Worm (Caenorhabditis elegans) whole organism, young adult: ENCODE data around the gene cpar-1.

Experiments
- B0336.3 ChIP-seq: fragments of 200-800 bp; sonication (Bioruptor generic); IDR thresholded peaks from 2 replicates; pipeline ENCODE4 v1.3.6; 2022; ENCODE audit warnings: missing genetic modification characterization, missing compliant biosample characterization
- C17E4.6 ChIP-seq: fragments of 200-800 bp; sonication (Bioruptor generic); IDR thresholded peaks from 2 replicates; pipeline ENCODE4 v1.3.6; 2022; ENCODE audit warnings: missing genetic modification reagents, missing genetic modification characterization, missing compliant biosample characterization
- D2030.7 ChIP-seq: fragments of 200-800 bp; sonication (Bioruptor generic); IDR thresholded peaks from 2 replicates; pipeline ENCODE4 v1.3.6; 2022; ENCODE audit warnings: missing genetic modification reagents, missing genetic modification characterization, missing compliant biosample characterization
- F57C9.4 ChIP-seq: sonication (generic microtip); optimal IDR thresholded peaks from 2 replicates; lab custom pipeline; 2017; ENCODE audit warnings: mild to moderate bottlenecking, missing genetic modification characterization, missing compliant biosample characterization
- K11D2.4 ChIP-seq: fragments of 200-800 bp; sonication (Bioruptor generic); IDR thresholded peaks from 2 replicates; pipeline ENCODE4 v1.3.6; 2022; ENCODE audit warnings: missing genetic modification reagents, missing genetic modification characterization, missing compliant biosample characterization
- Y67H2A.10 ChIP-seq: fragments of 200-800 bp; sonication (Bioruptor generic); conservative IDR thresholded peaks from 2 replicates; pipeline ENCODE4 v1.3.6; 2022; ENCODE audit warnings: missing genetic modification reagents, missing genetic modification characterization, missing compliant biosample characterization
- Y95B8A.8 ChIP-seq: fragments of 200-800 bp; sonication (Bioruptor generic); IDR thresholded peaks from 2 replicates; pipeline ENCODE4 v1.3.6; 2022; ENCODE audit warnings: missing genetic modification reagents, missing genetic modification characterization, missing compliant biosample characterization
- ZK185.1 ChIP-seq: sonication (generic microtip); optimal IDR thresholded peaks from 2 replicates; lab custom pipeline; 2016; ENCODE audit warnings: mild to moderate bottlenecking, missing genetic modification characterization, missing compliant biosample characterization; ENCODE audit not compliant: poor library complexity, severe bottlenecking
- aptf-2 ChIP-seq: fragments of 200-800 bp; sonication (Bioruptor generic); conservative IDR thresholded peaks from 2 replicates; pipeline ENCODE4 v1.3.6; 2022; ENCODE audit warnings: missing genetic modification reagents, missing genetic modification characterization, missing compliant biosample characterization
- aptf-3 ChIP-seq: fragments of 200-800 bp; sonication (Bioruptor generic); IDR thresholded peaks from 2 replicates; pipeline ENCODE4 v1.3.6; 2022; ENCODE audit warnings: missing genetic modification characterization, missing compliant biosample characterization
- attf-5 ChIP-seq: fragments of 200-800 bp; sonication (Bioruptor generic); optimal IDR thresholded peaks from 2 replicates; lab custom pipeline; 2018; ENCODE audit warnings: mild to moderate bottlenecking, missing genetic modification characterization, missing compliant biosample characterization
- bed-2 ChIP-seq: fragments of 200-800 bp; sonication (Bioruptor generic); IDR thresholded peaks from 2 replicates; pipeline ENCODE4 v1.3.6; 2022; ENCODE audit warnings: missing genetic modification reagents, missing genetic modification characterization, missing compliant biosample characterization
- ccch-3 ChIP-seq: fragments of 200-800 bp; sonication (Bioruptor generic); optimal IDR thresholded peaks from 2 replicates; lab custom pipeline; 2018; ENCODE audit warnings: mild to moderate bottlenecking, missing genetic modification characterization, missing compliant biosample characterization
- cebp-1 ChIP-seq, 2 experiments: fragments of 200-800 bp in 1 of 2; sonication (Bioruptor generic) in 1 of 2; sonication (generic microtip) in 1 of 2; IDR thresholded peaks in 1 of 2; optimal IDR thresholded peaks in 1 of 2; 2 replicates each; pipeline versions ENCODE4 v1.3.6 to Lab custom; 2017 to 2022; ENCODE audit warnings: missing compliant biosample characterization in 2 of 2, missing genetic modification characterization in 2 of 2, mild to moderate bottlenecking in 1 of 2, missing genetic modification reagents in 1 of 2, moderate library complexity in 1 of 2
- ceh-100 ChIP-seq: fragments of 200-800 bp; sonication (Bioruptor generic); IDR thresholded peaks from 2 replicates; pipeline ENCODE4 v1.3.6; 2022; ENCODE audit warnings: missing genetic modification reagents, missing genetic modification characterization, missing compliant biosample characterization
- ceh-27 ChIP-seq: fragments of 200-800 bp; sonication (Bioruptor generic); optimal IDR thresholded peaks from 2 replicates; lab custom pipeline; 2018; ENCODE audit warnings: mild to moderate bottlenecking, missing genetic modification characterization, moderate library complexity, missing compliant biosample characterization
- ceh-40 ChIP-seq: fragments of 200-800 bp; sonication (Bioruptor generic); IDR thresholded peaks from 2 replicates; pipeline ENCODE4 v1.3.6; 2022; ENCODE audit warnings: missing genetic modification characterization, missing compliant biosample characterization
- ceh-79 ChIP-seq: sonication (generic microtip); optimal IDR thresholded peaks from 2 replicates; lab custom pipeline; 2017; ENCODE audit warnings: mild to moderate bottlenecking, missing genetic modification characterization, missing compliant biosample characterization
- die-1 ChIP-seq: sonication (generic microtip); optimal IDR thresholded peaks from 2 replicates; lab custom pipeline; 2016; ENCODE audit warnings: missing genotype, mild to moderate bottlenecking, missing genetic modification characterization, missing compliant biosample characterization
- dox-1 ChIP-seq: fragments of 200-800 bp; sonication (Bioruptor generic); IDR thresholded peaks from 2 replicates; pipeline ENCODE4 v1.3.6; 2022; ENCODE audit warnings: missing genetic modification reagents, missing genetic modification characterization, missing compliant biosample characterization
- efl-1 ChIP-seq: fragments of 150-350 bp; optimal IDR thresholded peaks from 2 replicates; lab custom pipeline; 2014; ENCODE audit warnings: missing biosample characterization, missing genetic modification reagents, missing genetic modification characterization
- egl-44 ChIP-seq: fragments of 200-800 bp; sonication (Bioruptor generic); IDR thresholded peaks from 2 replicates; pipeline ENCODE4 v1.3.6; 2022; ENCODE audit warnings: missing genetic modification reagents, missing genetic modification characterization, missing compliant biosample characterization
- egrh-3 ChIP-seq: fragments of 200-800 bp; sonication (Bioruptor generic); IDR thresholded peaks from 2 replicates; pipeline ENCODE4 v1.3.6; 2022; ENCODE audit warnings: missing genetic modification reagents, missing genetic modification characterization, missing compliant biosample characterization
- ets-4 ChIP-seq: fragments of 200-800 bp; sonication (Bioruptor generic); optimal IDR thresholded peaks from 2 replicates; lab custom pipeline; 2018; ENCODE audit warnings: mild to moderate bottlenecking, missing genetic modification characterization, missing compliant biosample characterization
- gei-17 ChIP-seq: fragments of 200-800 bp; sonication (Bioruptor generic); optimal IDR thresholded peaks from 2 replicates; lab custom pipeline; 2018; ENCODE audit warnings: mild to moderate bottlenecking, missing genetic modification characterization, missing compliant biosample characterization
- hlh-26 ChIP-seq: fragments of 200-800 bp; sonication (Bioruptor generic); conservative IDR thresholded peaks from 2 replicates; pipeline ENCODE4 v1.3.6; 2022; ENCODE audit warnings: missing genetic modification reagents, missing genetic modification characterization, missing compliant biosample characterization
- hmg-20 ChIP-seq: fragments of 200-800 bp; sonication (Bioruptor generic); IDR thresholded peaks from 2 replicates; pipeline ENCODE4 v1.3.6; 2022; ENCODE audit warnings: missing genetic modification reagents, missing genetic modification characterization, missing compliant biosample characterization
- let-607 ChIP-seq, 2 experiments: fragments of 200-800 bp in 1 of 2; sonication (Bioruptor generic) in 1 of 2; sonication (generic microtip) in 1 of 2; optimal IDR thresholded peaks; 2 replicates each; lab custom pipeline; 2016 to 2018; ENCODE audit warnings: mild to moderate bottlenecking in 2 of 2, missing compliant biosample characterization in 2 of 2, missing genetic modification characterization in 2 of 2, moderate library complexity in 2 of 2, missing genotype in 1 of 2
- lir-1 ChIP-seq: fragments of 200-800 bp; sonication (Bioruptor generic); conservative IDR thresholded peaks from 2 replicates; pipeline ENCODE4 v1.3.6; 2022; ENCODE audit warnings: missing genetic modification reagents, missing genetic modification characterization, missing compliant biosample characterization
- madf-3 ChIP-seq: fragments of 200-800 bp; sonication (Bioruptor generic); IDR thresholded peaks from 2 replicates; pipeline ENCODE4 v1.3.6; 2022; ENCODE audit warnings: missing genetic modification reagents, missing genetic modification characterization, missing compliant biosample characterization
- madf-6 ChIP-seq: fragments of 200-800 bp; sonication (Bioruptor generic); IDR thresholded peaks from 2 replicates; pipeline ENCODE4 v1.3.6; 2022; ENCODE audit warnings: missing genetic modification reagents, missing genetic modification characterization, missing compliant biosample characterization
- madf-8 ChIP-seq: fragments of 200-800 bp; sonication (Bioruptor generic); conservative IDR thresholded peaks from 2 replicates; pipeline ENCODE4 v1.3.6; 2022; ENCODE audit warnings: missing genetic modification reagents, missing genetic modification characterization, missing compliant biosample characterization
- nfya-2 ChIP-seq: fragments of 200-800 bp; sonication (Bioruptor generic); IDR thresholded peaks from 2 replicates; pipeline ENCODE4 v1.3.6; 2022; ENCODE audit warnings: missing genetic modification reagents, missing genetic modification characterization, missing compliant biosample characterization
- nhr-90 ChIP-seq: sonication (generic microtip); optimal IDR thresholded peaks from 2 replicates; lab custom pipeline; 2016; ENCODE audit warnings: missing genotype, mild to moderate bottlenecking, missing genetic modification characterization, missing compliant biosample characterization
- sea-2 ChIP-seq: fragments of 200-800 bp; sonication (Bioruptor generic); IDR thresholded peaks from 2 replicates; pipeline ENCODE4 v1.3.6; 2022; ENCODE audit warnings: missing genetic modification characterization, missing compliant biosample characterization
- snpc-1.1 ChIP-seq: sonication (generic microtip); optimal IDR thresholded peaks from 2 replicates; lab custom pipeline; 2017; ENCODE audit warnings: missing genetic modification characterization, mild to moderate bottlenecking, missing compliant biosample characterization, antibody characterized with exemption, moderate library complexity, missing genotype, missing genetic modification reagents; ENCODE audit not compliant: insufficient read depth
- snpc-1.3 ChIP-seq: sonication (generic microtip); optimal IDR thresholded peaks from 2 replicates; lab custom pipeline; 2017; ENCODE audit warnings: missing genetic modification characterization, mild to moderate bottlenecking, missing compliant biosample characterization, antibody characterized with exemption, moderate library complexity, missing genotype, missing genetic modification reagents; ENCODE audit not compliant: insufficient read depth
- tbp1 ChIP-seq: fragments of 200-800 bp; sonication (Bioruptor generic); optimal IDR thresholded peaks from 2 replicates; lab custom pipeline; 2018; ENCODE audit warnings: mild to moderate bottlenecking, missing genetic modification characterization, missing compliant biosample characterization
- tbx-9 ChIP-seq: sonication (generic microtip); optimal IDR thresholded peaks from 2 replicates; lab custom pipeline; 2016; ENCODE audit warnings: borderline replicate concordance, missing genetic modification characterization, inconsistent platforms, missing compliant biosample characterization
- unc-130 ChIP-seq: sonication (generic microtip); optimal IDR thresholded peaks from 2 replicates; lab custom pipeline; 2016; ENCODE audit warnings: missing genetic modification reagents, missing genetic modification characterization, missing compliant biosample characterization
- unc-62 ChIP-seq: fragments of 150-350 bp; optimal IDR thresholded peaks from 2 replicates; lab custom pipeline; 2014; ENCODE audit warnings: missing biosample characterization, missing genetic modification reagents, missing genetic modification characterization
- ztf-18 ChIP-seq: sonication (generic microtip); optimal IDR thresholded peaks from 2 replicates; lab custom pipeline; 2016; ENCODE audit warnings: missing genotype, mild to moderate bottlenecking, missing genetic modification characterization, missing compliant biosample characterization
- ztf-28 ChIP-seq: fragments of 200-800 bp; sonication (Bioruptor generic); IDR thresholded peaks from 2 replicates; pipeline ENCODE4 v1.3.6; 2022; ENCODE audit warnings: missing genetic modification reagents, missing genetic modification characterization, missing compliant biosample characterization

cpar-1 gene

ce11 chrIII:9393114-9393780 is 40.6 kb upstream of the cpar-1 start, which contains the start of the genes gpr-2 and rgr-1 (continued):
- peak; percentile 98 for TF ChIP-seq madf-6 (GFP tag; lab: Robert Waterston, UW)
- peak; percentile 98 for TF ChIP-seq efl-1 (GFP tag; lab: Kevin White, UChicago)
- no peak for TF ChIP-seq die-1
- TF ChIP-seq snpc-1.1 (tag; lab: Kevin White, UChicago) = peak; percentile 80
- TF ChIP-seq B0336.3 (GFP tag; lab: Robert Waterston, UW) = peak; percentile 56; the same call in 1 of the 2 replicates
- 0 out of 2 replicates have a peak, but pooled peaks have one; percentile 37 for TF ChIP-seq Y67H2A.10 (GFP tag; lab: Robert Waterston, UW)
- no peak for TF ChIP-seq hmg-20 (GFP tag; lab: Robert Waterston, UW)
- no peak for TF ChIP-seq tbx-9
- TF ChIP-seq ets-4 (GFP tag; lab: Kevin White, UChicago) = no peak
- TF ChIP-seq nfya-2 (GFP tag; lab: Robert Waterston, UW) = no peak
- TF ChIP-seq lir-1 (GFP tag; lab: Robert Waterston, UW) = peak; percentile 40; the same call in 1 of the 2 replicates
- TF ChIP-seq egrh-3 (GFP tag; lab: Robert Waterston, UW) = no peak

DNA sequence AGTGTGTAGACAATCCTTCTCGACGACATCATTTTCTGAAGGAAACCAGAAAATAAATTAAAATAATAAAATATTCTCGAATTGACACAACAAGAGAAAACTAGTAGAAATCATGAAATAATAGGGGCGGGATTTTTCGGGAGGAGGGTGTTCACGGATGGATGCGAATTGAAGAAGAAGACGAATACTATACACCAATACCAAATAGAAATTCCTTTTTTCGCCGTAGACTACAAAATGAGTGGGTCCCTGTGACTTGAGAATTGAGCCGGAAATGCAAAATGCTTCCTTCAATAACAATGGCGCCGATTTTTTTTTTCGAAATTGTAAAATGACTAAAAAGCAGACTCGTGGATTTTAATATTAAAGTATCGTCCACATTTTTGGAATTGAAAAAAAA is 32.8 kb upstream of the cpar-1 start, which contains the start of gene nlp-48:
Gene nlp-48, minus strand, starts transcription at position 101 of the 400 bp plus-strand sequence.
- no peak for TF ChIP-seq D2030.7 (GFP tag; lab: Robert Waterston, UW)

ce11 chrIII:9406600-9406999 is 27.3 kb upstream of the cpar-1 start, which contains the start of gene T26G10.1:
Gene T26G10.1 (minus strand): TSS chrIII:9406641.
- TF ChIP-seq madf-8 (GFP tag; lab: Robert Waterston, UW) (peak; percentile 68), ceh-27 (GFP tag; lab: Kevin White, UChicago) (peak; percentile 34), ccch-3 (GFP tag; lab: Kevin White, UChicago) (no peak), madf-3 (peak; percentile 60; the same call in 1 of the 2 replicates), attf-5 (GFP tag; lab: Kevin White, UChicago) (peak; percentile 73), nhr-90 (tag; lab: Kevin White, UChicago) (no peak), madf-6 (GFP tag; lab: Robert Waterston, UW) (peak; percentile 83), hlh-26 (no peak), aptf-2 (GFP tag; lab: Robert Waterston, UW) (no peak), C17E4.6 (GFP tag; lab: Robert Waterston, UW) (0 out of 2 replicates have a peak, but pooled peaks have one; percentile 15), ztf-18 (peak; percentile 38), tbp1 (peak; percentile 55), F57C9.4 (tag; lab: Kevin White, UChicago) (no peak), let-607 (tag; optimal IDR thresholded peaks at IDR 0.05; lab: Kevin White, UChicago) (no peak), ceh-40 (GFP tag; lab: Robert Waterston, UW) (no peak), unc-130 (no peak), cebp-1 (GFP tag; IDR thresholded peaks at IDR 0.05; lab: Robert Waterston, UW) (peak; percentile 44; the same call in 1 of the 2 replicates), cebp-1 (tag; optimal IDR thresholded peaks at IDR 0.05; lab: Kevin White, UChicago) (peak; percentile 66), aptf-3 (GFP tag; lab: Robert Waterston, UW) (no peak), ceh-100 (GFP tag; lab: Robert Waterston, UW) (peak; percentile 89), bed-2 (GFP tag; lab: Robert Waterston, UW) (no peak), egl-44 (GFP tag; lab: Robert Waterston, UW) (peak; percentile 7; the same call in 1 of the 2 replicates), ZK185.1 (peak; percentile 25), sea-2 (no peak), ztf-28 (0 out of 2 replicates have a peak, but pooled peaks have one; percentile 72), K11D2.4 (GFP tag; lab: Robert Waterston, UW) (no peak), unc-62 (GFP tag; lab: Kevin White, UChicago) (no peak), Y95B8A.8 (peak; percentile 60; the same call in 1 of the 2 replicates), gei-17 (GFP tag; lab: Kevin White, UChicago) (no peak), dox-1 (GFP tag; lab: Robert Waterston, UW) (peak; percentile 90), ceh-79 (tag; lab: Kevin White, UChicago) (no peak), snpc-1.3 (peak; percentile 15)
